Worm (Caenorhabditis elegans) whole organism, L2 larva: ENCODE results near the gene F49C12.3.

Source experiments
- ama-1 ChIP-seq: fragments of 150-350 bp; optimal IDR thresholded peaks from 2 replicates; lab custom pipeline; 2018; ENCODE audit warnings: inconsistent platforms
- fos-1 ChIP-seq: fragments of 150-350 bp; optimal IDR thresholded peaks from 2 replicates; lab custom pipeline; 2014; ENCODE audit warnings: missing biosample characterization, missing genetic modification characterization
- lin-39 ChIP-seq: fragments of 150-350 bp; optimal IDR thresholded peaks from 2 replicates; lab custom pipeline; 2014; ENCODE audit warnings: missing biosample characterization, missing genetic modification reagents, missing genetic modification characterization
- nhr-23 ChIP-seq: fragments of 150-350 bp; optimal IDR thresholded peaks from 2 replicates; lab custom pipeline; 2014; ENCODE audit warnings: missing biosample characterization, missing genetic modification reagents, missing genetic modification characterization
- nhr-237 ChIP-seq: fragments of 150-350 bp; optimal IDR thresholded peaks from 2 replicates; lab custom pipeline; 2014; ENCODE audit warnings: missing biosample characterization, missing genetic modification characterization
- sem-4 ChIP-seq: fragments of 150-350 bp; optimal IDR thresholded peaks from 2 replicates; lab custom pipeline; 2014; ENCODE audit warnings: missing biosample characterization, missing genetic modification reagents, missing genetic modification characterization
- skn-1 ChIP-seq: sonication (generic microtip); optimal IDR thresholded peaks from 2 replicates; lab custom pipeline; 2017; ENCODE audit warnings: missing biosample characterization, missing genetic modification characterization
- unc-39 ChIP-seq: fragments of 150-350 bp; optimal IDR thresholded peaks from 2 replicates; lab custom pipeline; 2014; ENCODE audit warnings: missing biosample characterization, missing genetic modification characterization
- unc-62 ChIP-seq: fragments of 150-350 bp; optimal IDR thresholded peaks from 2 replicates; lab custom pipeline; 2014; ENCODE audit warnings: missing biosample characterization, missing genetic modification reagents, missing genetic modification characterization

- TF ChIP-seq nhr-237 (tag; lab: Kevin White, UChicago) (no peak), skn-1 (tag; lab: Kevin White, UChicago) (no peak), lin-39 (tag; lab: Kevin White, UChicago) (no peak), sem-4 (no peak), nhr-23 (no peak), ama-1 (no peak), unc-62 (GFP tag; lab: Kevin White, UChicago) (no peak), unc-39 (no peak), fos-1 (tag; lab: Kevin White, UChicago) (no peak)
Observed at ce11 chrIV:9318147-9318546, 17.9 kb downstream of the F49C12.3 start.
